Fruit fly (Drosophila melanogaster): ENCODE results near the gene alph.
A peak's percentile ranks its signal among the peaks of the same experiment; 100 is the strongest.

Gene alph

dm6 chr3R:29584266-29584665, 7.4 kb upstream of the alph start (continued):
- no peak for TF ChIP-seq vnd (GFP tag; IDR thresholded peaks at IDR 0.05; ENCODE audit: partially characterized antibody)
- no peak for TF ChIP-seq CG34376 (GFP tag; optimal IDR thresholded peaks at IDR 0.05)
- TF ChIP-seq cwo (GFP tag; optimal IDR thresholded peaks at IDR 0.05), result no peak
- no peak for TF ChIP-seq CG13287 (GFP tag; IDR thresholded peaks at IDR 0.05; ENCODE audit: partially characterized antibody)
- TF ChIP-seq Dll (GFP tag; IDR thresholded peaks at IDR 0.05; ENCODE audit: partially characterized antibody), result no peak
- TF ChIP-seq CG30403 (GFP tag; optimal IDR thresholded peaks at IDR 0.05), result no peak
- no peak for TF ChIP-seq CG14014 (GFP tag; IDR thresholded peaks at IDR 0.05)
- TF ChIP-seq CG1603 (tag; optimal IDR thresholded peaks at IDR 0.05), result peak; percentile 31
- TF ChIP-seq D19A (tag; optimal IDR thresholded peaks at IDR 0.05), result no peak
- TF ChIP-seq CG3065 (GFP tag; optimal IDR thresholded peaks at IDR 0.05), result no peak
- no peak for TF ChIP-seq CG8388 (GFP tag; optimal IDR thresholded peaks at IDR 0.05)
- no peak for TF ChIP-seq seq (GFP tag; IDR thresholded peaks at IDR 0.05)
- TF ChIP-seq CG10565 (GFP tag; optimal IDR thresholded peaks at IDR 0.05), result no peak
- TF ChIP-seq CG7839 (tag; optimal IDR thresholded peaks at IDR 0.05), result peak; percentile 3
- TF ChIP-seq dmrt11E (tag; optimal IDR thresholded peaks at IDR 0.05), result no peak
- TF ChIP-seq CG12391 (tag; optimal IDR thresholded peaks at IDR 0.05), result no peak
- TF ChIP-seq CG6765 (GFP tag; optimal IDR thresholded peaks at IDR 0.05), result no peak
- TF ChIP-seq CG10267 (tag; optimal IDR thresholded peaks at IDR 0.05), result no peak
- TF ChIP-seq Optix (GFP tag; IDR thresholded peaks at IDR 0.05), result no peak
- peak; percentile 7 for TF ChIP-seq Ssrp (tag; optimal IDR thresholded peaks at IDR 0.05)
- no peak for TF ChIP-seq CTCF (GFP tag; optimal IDR thresholded peaks at IDR 0.05)
- TF ChIP-seq CG2875 (GFP tag; optimal IDR thresholded peaks at IDR 0.05), result no peak
- no peak for TF ChIP-seq CG6854 (GFP tag; optimal IDR thresholded peaks at IDR 0.05)
- no peak for TF ChIP-seq pho (GFP tag; optimal IDR thresholded peaks at IDR 0.05)
- no peak for TF ChIP-seq CG33213 (GFP tag; optimal IDR thresholded peaks at IDR 0.05)
- TF ChIP-seq CG8478 (optimal IDR thresholded peaks at IDR 0.05), result no peak
- TF ChIP-seq CG1529 (GFP tag; optimal IDR thresholded peaks at IDR 0.05), result no peak
- no peak for TF ChIP-seq Dek (tag; optimal IDR thresholded peaks at IDR 0.05)
- no peak for TF ChIP-seq toy (GFP tag; IDR thresholded peaks at IDR 0.05)
- TF ChIP-seq CG31224 (GFP tag; IDR thresholded peaks at IDR 0.05), result no peak
- no peak for TF ChIP-seq Poxn (GFP tag; IDR thresholded peaks at IDR 0.05)
- TF ChIP-seq zfh1 (GFP tag; IDR thresholded peaks at IDR 0.05), result no peak
- no peak for TF ChIP-seq tap (tag; optimal IDR thresholded peaks at IDR 0.05)
- peak; percentile 11 for TF ChIP-seq jing (GFP tag; optimal IDR thresholded peaks at IDR 0.05)
- TF ChIP-seq CG15073 (GFP tag; optimal IDR thresholded peaks at IDR 0.05), result no peak
- peak; percentile 56; the same call in 2 of the 3 replicates for TF ChIP-seq ci (GFP tag; IDR thresholded peaks at IDR 0.05)
- TF ChIP-seq CG4328 (GFP tag; optimal IDR thresholded peaks at IDR 0.05), result no peak
- TF ChIP-seq nmo (GFP tag; optimal IDR thresholded peaks at IDR 0.05), result peak; percentile 7
- no peak for TF ChIP-seq exex (tag; optimal IDR thresholded peaks at IDR 0.05)
- no peak for TF ChIP-seq luna (GFP tag; optimal IDR thresholded peaks at IDR 0.05)
- TF ChIP-seq CG11504 (tag; optimal IDR thresholded peaks at IDR 0.05), result peak; percentile 10
- TF ChIP-seq CG9817 (tag; optimal IDR thresholded peaks at IDR 0.05), result no peak
- TF ChIP-seq CG9727 (GFP tag; optimal IDR thresholded peaks at IDR 0.05), result no peak
- TF ChIP-seq gem (tag; optimal IDR thresholded peaks at IDR 0.05), result peak; percentile 24
- peak; percentile 14 for TF ChIP-seq phol (tag; optimal IDR thresholded peaks at IDR 0.05)
- no peak for TF ChIP-seq CG1233 (GFP tag; optimal IDR thresholded peaks at IDR 0.05)
- TF ChIP-seq bsh (GFP tag; optimal IDR thresholded peaks at IDR 0.05), result peak in 1 of 2 experiments; percentile 34
- no peak for TF ChIP-seq D (optimal IDR thresholded peaks at IDR 0.05)
- peak; percentile 12 for TF ChIP-seq D (GFP tag; optimal IDR thresholded peaks at IDR 0.05)
- TF ChIP-seq CG3407 (GFP tag; optimal IDR thresholded peaks at IDR 0.05), result no peak
- TF ChIP-seq grn (GFP tag; optimal IDR thresholded peaks at IDR 0.05), result no peak
- TF ChIP-seq slou (GFP tag; optimal IDR thresholded peaks at IDR 0.05), result no peak

Measured in whole organism, embryonic.